Worm (Caenorhabditis elegans) whole organism, young adult: ENCODE data around the gene B0244.16.

ENCODE experiments used
- B0336.3 ChIP-seq: fragments of 200-800 bp; sonication (Bioruptor generic); IDR thresholded peaks from 2 replicates; pipeline ENCODE4 v1.3.6; 2022; ENCODE audit warnings: missing genetic modification characterization, missing compliant biosample characterization
- F33H1.4 ChIP-seq: fragments of 200-800 bp; sonication (Bioruptor generic); IDR thresholded peaks from 2 replicates; pipeline ENCODE4 v1.3.6; 2022; ENCODE audit warnings: missing genetic modification reagents, missing genetic modification characterization, missing compliant biosample characterization
- Y56A3A.18 ChIP-seq: fragments of 200-800 bp; sonication (Bioruptor generic); IDR thresholded peaks from 2 replicates; pipeline ENCODE4 v1.3.6; 2022; ENCODE audit warnings: missing genetic modification reagents, missing genetic modification characterization, missing compliant biosample characterization
- Y67H2A.10 ChIP-seq: fragments of 200-800 bp; sonication (Bioruptor generic); conservative IDR thresholded peaks from 2 replicates; pipeline ENCODE4 v1.3.6; 2022; ENCODE audit warnings: missing genetic modification reagents, missing genetic modification characterization, missing compliant biosample characterization
- ama-1 ChIP-seq, 3 experiments: fragments of 150-350 bp in 1 of 3; sonication (generic microtip) in 2 of 3; optimal IDR thresholded peaks; 2 replicates each; lab custom pipeline; 2014 to 2018; ENCODE audit warnings: missing biosample characterization in 2 of 3, missing genetic modification characterization in 2 of 3, missing genetic modification reagents in 2 of 3
- ceh-91 ChIP-seq: fragments of 200-800 bp; sonication (Bioruptor generic); IDR thresholded peaks from 2 replicates; pipeline ENCODE4 v1.3.6; 2022; ENCODE audit warnings: missing genetic modification reagents, missing genetic modification characterization, missing compliant biosample characterization
- hlh-26 ChIP-seq: fragments of 200-800 bp; sonication (Bioruptor generic); conservative IDR thresholded peaks from 2 replicates; pipeline ENCODE4 v1.3.6; 2022; ENCODE audit warnings: missing genetic modification reagents, missing genetic modification characterization, missing compliant biosample characterization
- madf-3 ChIP-seq: fragments of 200-800 bp; sonication (Bioruptor generic); IDR thresholded peaks from 2 replicates; pipeline ENCODE4 v1.3.6; 2022; ENCODE audit warnings: missing genetic modification reagents, missing genetic modification characterization, missing compliant biosample characterization
- pbrm-1 ChIP-seq: fragments of 200-800 bp; sonication (Bioruptor generic); IDR thresholded peaks from 2 replicates; pipeline ENCODE4 v1.3.6; 2022; ENCODE audit warnings: missing genetic modification reagents, missing genetic modification characterization, missing compliant biosample characterization
- pha-4 ChIP-seq: fragments of 150-350 bp; sonication (generic microtip); optimal IDR thresholded peaks from 2 replicates; lab custom pipeline; 2014; ENCODE audit warnings: missing biosample characterization, missing genetic modification reagents, missing genetic modification characterization
- snpc-3.4 ChIP-seq: sonication (generic microtip); optimal IDR thresholded peaks from 2 replicates; lab custom pipeline; 2017; ENCODE audit warnings: missing genetic modification characterization, mild to moderate bottlenecking, missing compliant biosample characterization, antibody characterized with exemption, moderate library complexity, missing genotype, missing genetic modification reagents
- tlf-1 ChIP-seq: fragments of 200-800 bp; sonication (Bioruptor generic); optimal IDR thresholded peaks from 2 replicates; lab custom pipeline; 2018; ENCODE audit warnings: mild to moderate bottlenecking, missing genetic modification characterization, missing compliant biosample characterization

ce11 chrIII:5747185-5747584 lies 6.4 kb downstream of the B0244.16 start, which contains the start of gene B0244.4:
- TF ChIP-seq tlf-1 (GFP tag; lab: Kevin White, UChicago), result no peak
- no peak for TF ChIP-seq Y67H2A.10 (GFP tag; lab: Robert Waterston, UW)
- TF ChIP-seq hlh-26 (GFP tag; lab: Robert Waterston, UW), result no peak
- no peak for TF ChIP-seq Y56A3A.18 (GFP tag; lab: Robert Waterston, UW)
- no peak for TF ChIP-seq B0336.3
- no peak for TF ChIP-seq pha-4
- TF ChIP-seq ceh-91, result no peak
- TF ChIP-seq F33H1.4 (GFP tag; lab: Robert Waterston, UW), result no peak
- TF ChIP-seq madf-3 (GFP tag; lab: Robert Waterston, UW), result no peak
- no peak for TF ChIP-seq pbrm-1 (GFP tag; lab: Robert Waterston, UW)
- TF ChIP-seq snpc-3.4 (tag; lab: Kevin White, UChicago), result no peak
- TF ChIP-seq ama-1 (optimal IDR thresholded peaks at IDR 0.05; lab: Kevin White, UChicago), result no peak
- TF ChIP-seq ama-1 (GFP tag; optimal IDR thresholded peaks at IDR 0.05; lab: Kevin White, UChicago), result no peak
